Worm (Caenorhabditis elegans): Measurements from ENCODE around the gene F08F1.4.

- TF ChIP-seq mdl-1 (tag; optimal IDR thresholded peaks at IDR 0.05) (no peak), ama-1 (optimal IDR thresholded peaks at IDR 0.05) (no peak), ztf-11 (tag; optimal IDR thresholded peaks at IDR 0.05) (no peak), nhr-237 (tag; optimal IDR thresholded peaks at IDR 0.05) (no peak), nhr-77 (tag; optimal IDR thresholded peaks at IDR 0.05) (no peak), elt-1 (tag; optimal IDR thresholded peaks at IDR 0.05) (no peak), sem-4 (tag; optimal IDR thresholded peaks at IDR 0.05) (no peak), nhr-25 (tag; optimal IDR thresholded peaks at IDR 0.05) (no peak), elt-3 (tag; optimal IDR thresholded peaks at IDR 0.05) (no peak), snpc-4 (tag; optimal IDR thresholded peaks at IDR 0.05) (no peak), egl-27 (tag; optimal IDR thresholded peaks at IDR 0.05) (no peak), peb-1 (tag; optimal IDR thresholded peaks at IDR 0.05) (no peak), lsy-2 (tag; optimal IDR thresholded peaks at IDR 0.05) (no peak)
These were observed 21.7 kb upstream of the F08F1.4 start for ce11 chrX:8391505-8391904.

All from whole organism, L2 larva.